Worm (Caenorhabditis elegans) whole organism, L1 larva: Measurements from ENCODE around the gene zipt-3.

Experiments used
- C16A3.4 ChIP-seq: fragments of 150-350 bp; optimal IDR thresholded peaks from 2 replicates; lab custom pipeline; 2014; ENCODE audit warnings: missing biosample characterization, missing genetic modification characterization
- F16B12.6 ChIP-seq: fragments of 150-350 bp; optimal IDR thresholded peaks from 2 replicates; lab custom pipeline; 2014; ENCODE audit warnings: missing biosample characterization, missing genetic modification characterization
- Y116A8C.19 ChIP-seq: sonication (generic microtip); optimal IDR thresholded peaks from 2 replicates; lab custom pipeline; 2016; ENCODE audit warnings: missing compliant biosample characterization, missing genetic modification characterization, borderline replicate concordance
- aha-1 ChIP-seq: fragments of 150-350 bp; optimal IDR thresholded peaks from 2 replicates; lab custom pipeline; 2014; ENCODE audit warnings: missing biosample characterization, missing genetic modification characterization
- blmp-1 ChIP-seq: fragments of 150-350 bp; optimal IDR thresholded peaks from 2 replicates; lab custom pipeline; 2014; ENCODE audit warnings: missing biosample characterization, missing genetic modification characterization
- ceh-63 ChIP-seq: fragments of 200-800 bp; sonication (Bioruptor generic); optimal IDR thresholded peaks from 2 replicates; lab custom pipeline; 2018; ENCODE audit warnings: mild to moderate bottlenecking, missing genetic modification characterization, missing compliant biosample characterization
- ceh-8 ChIP-seq: fragments of 200-800 bp; sonication (Bioruptor generic); optimal IDR thresholded peaks from 2 replicates; lab custom pipeline; 2018; ENCODE audit warnings: mild to moderate bottlenecking, missing genetic modification characterization, moderate library complexity, missing compliant biosample characterization
- ceh-88 ChIP-seq: fragments of 200-800 bp; sonication (Bioruptor generic); IDR thresholded peaks from 2 replicates; pipeline ENCODE4 v1.3.6; 2022; ENCODE audit warnings: missing genetic modification characterization, missing compliant biosample characterization
- ces-1 ChIP-seq: fragments of 150-350 bp; optimal IDR thresholded peaks from 2 replicates; lab custom pipeline; 2014; ENCODE audit warnings: missing biosample characterization, missing genetic modification reagents, missing genetic modification characterization
- efl-1 ChIP-seq, 4 experiments: fragments of 150-350 bp; optimal IDR thresholded peaks in 3 of 4; peaks in 1 of 4; 1 replicate in 1 of 4; 2 replicates in 3 of 4; lab custom pipeline; 2014; ENCODE audit warnings: missing biosample characterization in 2 of 4, missing genetic modification characterization in 2 of 4, missing genetic modification reagents in 2 of 4
- egl-13 ChIP-seq: sonication (generic microtip); optimal IDR thresholded peaks from 2 replicates; lab custom pipeline; 2016; ENCODE audit warnings: missing genotype, missing genetic modification reagents, missing genetic modification characterization, missing compliant biosample characterization
- elt-3 ChIP-seq, 6 experiments: fragments of 150-350 bp in 1 of 6; sonication (generic microtip); optimal IDR thresholded peaks; 2 replicates each; lab custom pipeline; 2017 to 2018; ENCODE audit warnings: missing biosample characterization in 6 of 6, missing genetic modification characterization in 6 of 6, inconsistent platforms in 1 of 6
- fkh-10 ChIP-seq: sonication (generic microtip); optimal IDR thresholded peaks from 2 replicates; lab custom pipeline; 2017; ENCODE audit warnings: missing biosample characterization, missing genetic modification reagents, missing genetic modification characterization
- fkh-8 ChIP-seq: sonication (generic microtip); optimal IDR thresholded peaks from 2 replicates; lab custom pipeline; 2016; ENCODE audit warnings: mild to moderate bottlenecking, missing genetic modification characterization, missing compliant biosample characterization
- fos-1 ChIP-seq: fragments of 150-350 bp; optimal IDR thresholded peaks from 2 replicates; lab custom pipeline; 2014; ENCODE audit warnings: missing biosample characterization, missing genetic modification characterization
- hlh-17 ChIP-seq: fragments of 200-800 bp; sonication (Bioruptor generic); optimal IDR thresholded peaks from 2 replicates; lab custom pipeline; 2018; ENCODE audit warnings: missing genetic modification characterization, mild to moderate bottlenecking, missing compliant biosample characterization, moderate library complexity, borderline replicate concordance
- hpl-2 ChIP-seq: fragments of 150-350 bp; optimal IDR thresholded peaks from 2 replicates; lab custom pipeline; 2014; ENCODE audit warnings: missing biosample characterization, missing genetic modification reagents, missing genetic modification characterization
- isw-1 ChIP-seq: fragments of 200-800 bp; sonication (Bioruptor generic); IDR thresholded peaks from 2 replicates; pipeline ENCODE4 v1.3.6; 2022; ENCODE audit warnings: missing genetic modification characterization, missing compliant biosample characterization
- jun-1 ChIP-seq: fragments of 150-350 bp; optimal IDR thresholded peaks from 2 replicates; lab custom pipeline; 2014; ENCODE audit warnings: missing biosample characterization, missing genetic modification reagents, missing genetic modification characterization
- lin-14 ChIP-seq: fragments of 200-800 bp; sonication (Bioruptor generic); optimal IDR thresholded peaks from 2 replicates; lab custom pipeline; 2018; ENCODE audit warnings: mild to moderate bottlenecking, missing genetic modification characterization, moderate library complexity, missing compliant biosample characterization
- lin-15B ChIP-seq: fragments of 150-350 bp; sonication (generic microtip); optimal IDR thresholded peaks from 3 replicates; lab custom pipeline; 2014; ENCODE audit warnings: missing biosample characterization, missing genetic modification characterization
- lin-35 ChIP-seq, 2 experiments: fragments of 150-350 bp; optimal IDR thresholded peaks; 2 replicates each; lab custom pipeline; 2014; ENCODE audit warnings: missing biosample characterization in 2 of 2, missing genetic modification characterization in 2 of 2, missing genetic modification reagents in 2 of 2
- lin-39 ChIP-seq: fragments of 150-350 bp; optimal IDR thresholded peaks from 2 replicates; lab custom pipeline; 2014; ENCODE audit warnings: missing biosample characterization, missing genetic modification reagents, missing genetic modification characterization
- lir-3 ChIP-seq: sonication (generic microtip); optimal IDR thresholded peaks from 2 replicates; lab custom pipeline; 2016; ENCODE audit warnings: mild to moderate bottlenecking, missing genetic modification characterization, moderate library complexity, missing compliant biosample characterization; ENCODE audit not compliant: poor library complexity
- lsy-2 ChIP-seq, 2 experiments: fragments of 150-350 bp; optimal IDR thresholded peaks; 2 replicates each; lab custom pipeline; 2014; ENCODE audit warnings: missing biosample characterization in 2 of 2, missing genetic modification characterization in 2 of 2
- mdl-1 ChIP-seq, 2 experiments: fragments of 150-350 bp; optimal IDR thresholded peaks; 2 replicates each; lab custom pipeline; 2014 to 2017; ENCODE audit warnings: missing biosample characterization in 2 of 2, missing genetic modification characterization in 2 of 2, inconsistent platforms in 1 of 2
- mep-1 ChIP-seq: fragments of 150-350 bp; optimal IDR thresholded peaks from 2 replicates; lab custom pipeline; 2014; ENCODE audit warnings: missing biosample characterization, missing genetic modification characterization
- nhr-12 ChIP-seq: sonication (generic microtip); optimal IDR thresholded peaks from 2 replicates; lab custom pipeline; 2017; ENCODE audit warnings: missing biosample characterization, missing genetic modification characterization
- nhr-19 ChIP-seq: fragments of 200-800 bp; sonication (Bioruptor generic); conservative IDR thresholded peaks from 2 replicates; pipeline ENCODE4 v1.3.6; 2022; ENCODE audit warnings: missing genetic modification characterization, missing compliant biosample characterization
- nhr-20 ChIP-seq: sonication (generic microtip); optimal IDR thresholded peaks from 2 replicates; lab custom pipeline; 2016; ENCODE audit warnings: mild to moderate bottlenecking, missing genetic modification characterization, missing compliant biosample characterization
- nhr-47 ChIP-seq: sonication (generic microtip); optimal IDR thresholded peaks from 2 replicates; lab custom pipeline; 2016; ENCODE audit warnings: mild to moderate bottlenecking, missing genetic modification characterization, moderate library complexity, missing compliant biosample characterization
- nhr-71 ChIP-seq: sonication (generic microtip); optimal IDR thresholded peaks from 2 replicates; lab custom pipeline; 2016; ENCODE audit warnings: mild to moderate bottlenecking, missing genetic modification characterization, moderate library complexity, missing compliant biosample characterization
- nhr-77 ChIP-seq: fragments of 150-350 bp; optimal IDR thresholded peaks from 2 replicates; lab custom pipeline; 2014; ENCODE audit warnings: missing biosample characterization, missing genetic modification characterization
- nhr-84 ChIP-seq: sonication (generic microtip); optimal IDR thresholded peaks from 2 replicates; lab custom pipeline; 2017; ENCODE audit warnings: missing biosample characterization, missing genetic modification characterization
- nhr-85 ChIP-seq: sonication (generic microtip); peaks from one replicate; lab custom pipeline; 2016; ENCODE audit warnings: missing genetic modification characterization, inconsistent platforms, missing compliant biosample characterization
- nhr-90 ChIP-seq: sonication (generic microtip); optimal IDR thresholded peaks from 2 replicates; lab custom pipeline; 2016; ENCODE audit warnings: mild to moderate bottlenecking, missing genetic modification characterization, missing compliant biosample characterization; ENCODE audit not compliant: poor library complexity
- pag-3 ChIP-seq: sonication (generic microtip); optimal IDR thresholded peaks from 2 replicates; lab custom pipeline; 2017; ENCODE audit warnings: missing genetic modification characterization, mild to moderate bottlenecking, missing compliant biosample characterization, antibody characterized with exemption, borderline replicate concordance; ENCODE audit not compliant: insufficient read depth
- pqm-1 ChIP-seq: sonication (generic microtip); optimal IDR thresholded peaks from 3 replicates; lab custom pipeline; 2017; ENCODE audit warnings: missing biosample characterization, missing genetic modification characterization
- rnt-1 ChIP-seq: sonication (generic microtip); optimal IDR thresholded peaks from 2 replicates; lab custom pipeline; 2016; ENCODE audit warnings: mild to moderate bottlenecking, missing genetic modification characterization, moderate library complexity, missing compliant biosample characterization
- skn-1 ChIP-seq: fragments of 150-350 bp; optimal IDR thresholded peaks from 2 replicates; lab custom pipeline; 2014; ENCODE audit warnings: missing biosample characterization, missing genetic modification characterization
- snpc-4 ChIP-seq: fragments of 150-350 bp; optimal IDR thresholded peaks from 2 replicates; lab custom pipeline; 2014; ENCODE audit warnings: missing biosample characterization, missing genetic modification characterization
- snu-23 ChIP-seq: sonication (generic microtip); optimal IDR thresholded peaks from 2 replicates; lab custom pipeline; 2016; ENCODE audit warnings: missing genetic modification characterization, missing compliant biosample characterization
- swsn-7 ChIP-seq: sonication (generic microtip); optimal IDR thresholded peaks from 2 replicates; lab custom pipeline; 2016; ENCODE audit warnings: missing genetic modification characterization, missing compliant biosample characterization
- tbx-2 ChIP-seq: sonication (generic microtip); optimal IDR thresholded peaks from 2 replicates; lab custom pipeline; 2016; ENCODE audit warnings: missing genetic modification characterization, missing compliant biosample characterization
- tlp-1 ChIP-seq: fragments of 150-350 bp; optimal IDR thresholded peaks from 2 replicates; lab custom pipeline; 2014; ENCODE audit warnings: missing biosample characterization, missing genetic modification characterization
- unc-130 ChIP-seq: fragments of 150-350 bp; optimal IDR thresholded peaks from 2 replicates; lab custom pipeline; 2017; ENCODE audit warnings: missing biosample characterization, missing genetic modification characterization, inconsistent platforms
- unc-30 ChIP-seq: sonication (generic microtip); optimal IDR thresholded peaks from 2 replicates; lab custom pipeline; 2017; ENCODE audit warnings: missing biosample characterization, missing genetic modification characterization
- unc-62 ChIP-seq: fragments of 150-350 bp; optimal IDR thresholded peaks from 2 replicates; lab custom pipeline; 2014; ENCODE audit warnings: missing biosample characterization, missing genetic modification reagents, missing genetic modification characterization
- unc-86 ChIP-seq: sonication (generic microtip); optimal IDR thresholded peaks from 2 replicates; lab custom pipeline; 2016; ENCODE audit warnings: missing genetic modification characterization, missing compliant biosample characterization
- unc-98 ChIP-seq: fragments of 200-800 bp; sonication (Bioruptor generic); IDR thresholded peaks from 2 replicates; pipeline ENCODE4 v1.3.6; 2022; ENCODE audit warnings: missing genetic modification characterization, missing compliant biosample characterization
- xbp-1 ChIP-seq: sonication (generic microtip); optimal IDR thresholded peaks from 2 replicates; lab custom pipeline; 2016; ENCODE audit warnings: missing genetic modification characterization, missing compliant biosample characterization
- zag-1 ChIP-seq: fragments of 150-350 bp; optimal IDR thresholded peaks from 2 replicates; lab custom pipeline; 2014; ENCODE audit warnings: missing biosample characterization, missing genetic modification characterization
- ztf-4 ChIP-seq: fragments of 150-350 bp; optimal IDR thresholded peaks from 2 replicates; lab custom pipeline; 2014; ENCODE audit warnings: missing biosample characterization, missing genetic modification characterization

zipt-3 gene

ce11 chrII:5714807-5715206 is 3.1 kb upstream of the zipt-3 start, which contains the start of the genes tiar-1 and lelo-4:
Gene tiar-1, minus strand, starts transcription at chrII:5714823.
Gene lelo-4, plus strand, starts transcription at chrII:5714924.
- TF ChIP-seq lin-39 (tag; lab: Kevin White, UChicago) (no peak), skn-1 (peak; percentile 58), snpc-4 (tag; lab: Kevin White, UChicago) (peak; percentile 45), lin-35 (GFP tag; optimal IDR thresholded peaks at IDR 0.05; lab: Kevin White, UChicago) (peak; percentile 92 to 95), blmp-1 (peak; percentile 62), ceh-88 (no peak), hlh-17 (GFP tag; lab: Kevin White, UChicago) (no peak), ceh-8 (GFP tag; lab: Kevin White, UChicago) (no peak), snu-23 (GFP tag; lab: Kevin White, UChicago) (peak; percentile 76), elt-3 (tag; optimal IDR thresholded peaks at IDR 0.05; lab: Kevin White, UChicago) (peak in 1 of 6 experiments; percentile 58), hpl-2 (GFP tag; lab: Kevin White, UChicago) (no peak), unc-62 (GFP tag; lab: Kevin White, UChicago) (no peak), nhr-47 (tag; lab: Kevin White, UChicago) (peak; percentile 42), swsn-7 (tag; lab: Kevin White, UChicago) (peak; percentile 54), jun-1 (tag; lab: Kevin White, UChicago) (no peak), unc-86 (tag; lab: Kevin White, UChicago) (peak; percentile 29), unc-30 (tag; lab: Kevin White, UChicago) (no peak), Y116A8C.19 (no peak), nhr-71 (tag; lab: Kevin White, UChicago) (peak; percentile 73), fkh-10 (GFP tag; lab: Kevin White, UChicago) (no peak), lin-15B (tag; lab: Kevin White, UChicago) (peak; percentile 78), pag-3 (tag; lab: Kevin White, UChicago) (no peak), isw-1 (GFP tag; lab: Robert Waterston, UW) (peak; percentile 50), xbp-1 (peak; percentile 63), nhr-20 (tag; lab: Kevin White, UChicago) (peak; percentile 68), C16A3.4 (peak; percentile 66), tbx-2 (peak; percentile 57), nhr-12 (tag; lab: Kevin White, UChicago) (no peak), egl-13 (tag; lab: Kevin White, UChicago) (no peak), aha-1 (tag; lab: Kevin White, UChicago) (no peak), rnt-1 (tag; lab: Kevin White, UChicago) (peak; percentile 74), fos-1 (tag; lab: Kevin White, UChicago) (peak; percentile 60), nhr-85 (tag; lab: Kevin White, UChicago) (peak; percentile 72), ceh-63 (no peak), nhr-19 (GFP tag; lab: Robert Waterston, UW) (peak; percentile 50), lir-3 (tag; lab: Kevin White, UChicago) (peak; percentile 42), fkh-8 (tag; lab: Kevin White, UChicago) (peak; percentile 44), ces-1 (no peak), nhr-77 (peak; percentile 29), F16B12.6 (tag; lab: Kevin White, UChicago) (peak; percentile 57), efl-1 (optimal IDR thresholded peaks at IDR 0.05; lab: Kevin White, UChicago) (peak; percentile 24 to 91), efl-1 (GFP tag; optimal IDR thresholded peaks at IDR 0.05 in 1 of 2; lab: Kevin White, UChicago) (peak; percentile 90 to 98), ztf-4 (tag; lab: Kevin White, UChicago) (no peak), unc-130 (tag; lab: Kevin White, UChicago) (peak; percentile 77), pqm-1 (tag; lab: Kevin White, UChicago) (no peak), mdl-1 (tag; optimal IDR thresholded peaks at IDR 0.05; lab: Kevin White, UChicago) (peak in 1 of 2 experiments; percentile 3), zag-1 (tag; lab: Kevin White, UChicago) (no peak), lsy-2 (tag; optimal IDR thresholded peaks at IDR 0.05; lab: Kevin White, UChicago) (peak; percentile 73 to 91), mep-1 (tag; lab: Kevin White, UChicago) (peak; percentile 80), unc-98 (GFP tag; lab: Robert Waterston, UW) (no peak), nhr-90 (tag; lab: Kevin White, UChicago) (peak; percentile 19), nhr-84 (no peak), lin-14 (GFP tag; lab: Kevin White, UChicago) (peak; percentile 76), tlp-1 (tag; lab: Kevin White, UChicago) (no peak)
